Fruit fly (Drosophila melanogaster) Kc167 (cell line): ENCODE results near the gene PSMG1.

Experiments
- Myc ChIP-seq: fragments of >200 bp; optimal IDR thresholded peaks from 2 replicates; lab custom pipeline; 2017; ENCODE audit warnings: missing external identifiers
- Sin3A ChIP-seq: fragments of >200 bp; optimal IDR thresholded peaks from 2 replicates; lab custom pipeline; 2018; ENCODE audit warnings: missing external identifiers
- h ChIP-seq: fragments of >200 bp; optimal IDR thresholded peaks from 3 replicates; lab custom pipeline; 2018; ENCODE audit warnings: missing external identifiers
- insv ChIP-seq: fragments of >200 bp; optimal IDR thresholded peaks from 3 replicates; lab custom pipeline; 2018; ENCODE audit warnings: missing external identifiers
- psq ChIP-seq: fragments of >200 bp; optimal IDR thresholded peaks from 2 replicates; lab custom pipeline; 2017; ENCODE audit warnings: missing external identifiers
- ttk ChIP-seq: sonication (Bioruptor generic); optimal IDR thresholded peaks from 2 replicates; lab custom pipeline; 2017; ENCODE audit warnings: missing external identifiers

The PSMG1 gene

DNA sequence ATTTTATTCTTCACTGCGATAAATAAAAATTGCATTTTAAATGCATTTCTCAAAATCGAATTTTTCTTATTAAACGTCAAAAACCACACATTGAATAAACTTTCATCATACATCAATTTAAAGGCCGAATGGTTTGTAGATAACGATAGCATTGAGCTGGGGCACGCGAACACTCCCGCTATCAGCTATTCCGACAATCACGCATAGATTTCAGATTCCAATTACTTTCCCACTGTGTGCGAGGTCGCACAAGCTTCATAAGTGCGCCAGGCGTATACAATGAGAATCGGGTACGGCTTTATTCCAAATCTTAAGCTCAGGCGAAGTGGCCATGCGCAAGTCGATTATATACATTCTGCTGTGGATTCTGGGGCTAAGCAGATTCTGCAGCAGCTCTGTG is 27.6 kb upstream of the PSMG1 start, which contains the start of gene CG46303:
Gene CG46303 (plus strand): TSS at position 223 of the 400 bp plus-strand sequence.
- TF ChIP-seq psq: no peak
- no peak for TF ChIP-seq Sin3A (lab: Kevin White, UChicago)

DNA sequence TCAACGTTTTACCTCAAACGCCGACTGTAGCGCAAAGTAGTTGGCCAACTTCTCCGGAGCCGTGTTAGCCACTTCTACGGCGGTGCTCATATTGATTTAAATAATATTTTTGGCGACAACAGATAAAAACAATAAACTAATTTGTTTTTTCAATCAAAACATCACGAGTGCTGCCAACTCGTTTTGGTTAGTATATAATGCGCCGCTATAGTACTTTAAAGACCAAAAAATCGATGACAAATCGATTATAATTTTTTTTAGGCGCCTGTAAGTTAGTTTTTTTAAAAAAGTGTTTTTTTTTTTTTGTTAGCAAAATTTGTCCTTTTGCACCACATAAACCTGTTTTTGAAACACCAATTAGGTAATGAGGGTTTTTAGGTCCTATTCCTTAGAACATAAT is 27.1 kb upstream of the PSMG1 start, which contains the start of gene Hpr1:
Gene Hpr1 (minus strand): TSS at position 198 of the 400 bp plus-strand sequence.
- TF ChIP-seq ttk (lab: Kevin White, UChicago): no peak
- TF ChIP-seq insv (lab: Kevin White, UChicago): no peak
- TF ChIP-seq h (lab: Kevin White, UChicago): no peak
- no peak for TF ChIP-seq Myc (lab: Kevin White, UChicago)
- TF ChIP-seq psq: no peak
- TF ChIP-seq Sin3A (lab: Kevin White, UChicago): no peak

DNA sequence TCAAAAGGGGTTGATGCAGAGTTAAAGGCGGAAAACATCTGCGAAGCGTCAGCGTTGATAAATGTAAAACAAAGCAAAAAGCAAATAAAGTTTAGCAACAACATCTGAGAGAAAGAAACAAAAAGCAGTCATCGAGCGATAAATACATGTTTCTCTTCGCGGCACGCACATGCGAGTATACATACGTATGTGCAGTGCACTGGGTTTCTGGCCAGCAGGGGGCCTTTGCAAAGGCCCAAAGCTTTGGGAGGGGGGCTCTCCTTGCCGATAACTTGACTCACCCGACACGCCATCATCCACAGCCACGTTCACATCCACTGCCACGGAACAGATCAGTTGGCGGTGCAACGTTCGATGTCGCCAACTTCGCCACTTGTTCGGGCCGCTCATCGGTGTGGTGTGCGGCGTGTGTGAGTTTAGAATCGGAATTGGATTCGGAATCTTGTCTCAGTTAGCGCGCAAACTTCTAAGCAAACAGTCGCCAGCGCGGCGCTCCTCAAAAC is 19.1 kb upstream of the PSMG1 start, which contains the start of gene CG42675:
Gene CG42675 (plus strand): TSS at position 453 of the 503 bp plus-strand sequence.
- no peak for TF ChIP-seq Myc (lab: Kevin White, UChicago)
- no peak for TF ChIP-seq psq
- no peak for TF ChIP-seq h (lab: Kevin White, UChicago)
- no peak for TF ChIP-seq ttk (lab: Kevin White, UChicago)
- TF ChIP-seq insv (lab: Kevin White, UChicago): no peak
- no peak for TF ChIP-seq Sin3A (lab: Kevin White, UChicago)

DNA sequence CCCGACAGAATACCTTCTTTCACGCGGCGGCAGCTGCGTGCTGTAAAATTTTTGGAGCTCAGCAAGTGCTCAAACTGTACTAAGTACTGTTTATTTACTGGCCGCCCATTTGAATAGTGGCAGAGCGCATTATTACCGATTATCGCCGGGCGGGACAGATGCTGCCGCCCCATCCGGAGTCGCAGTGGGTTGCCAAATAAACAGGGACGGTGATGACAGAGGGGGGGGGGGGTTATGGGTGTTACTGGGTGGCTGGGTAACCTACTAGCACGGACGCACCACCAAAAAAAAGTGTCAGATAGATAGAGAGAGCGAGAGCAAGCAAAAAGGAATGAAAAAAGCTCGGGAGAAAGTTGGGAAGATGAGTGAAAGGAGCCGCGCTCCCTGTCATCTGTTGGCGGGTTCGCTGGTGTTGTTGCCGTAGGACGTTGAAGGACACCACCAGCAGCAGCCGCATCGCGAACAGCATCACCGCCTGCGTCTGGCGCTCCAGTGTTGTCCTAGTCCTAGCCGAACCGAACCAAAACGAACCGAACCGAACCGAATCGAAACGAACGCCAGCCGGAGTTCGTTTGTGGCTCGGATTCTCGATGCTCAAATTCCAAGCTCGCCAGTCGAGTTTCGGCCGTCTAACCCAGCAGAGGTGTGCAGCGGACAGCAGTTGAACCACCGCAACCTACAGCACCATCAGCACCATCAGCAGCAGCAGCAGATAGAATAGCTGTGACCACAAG is 7.8 kb upstream of the PSMG1 start, which contains the start of gene CG11000:
Gene CG11000 (plus strand): TSS at position 626 of the 734 bp plus-strand sequence.
- TF ChIP-seq psq (no peak), h (lab: Kevin White, UChicago) (no peak), Sin3A (lab: Kevin White, UChicago) (no peak), Myc (lab: Kevin White, UChicago) (no peak), ttk (lab: Kevin White, UChicago) (no peak), insv (lab: Kevin White, UChicago) (no peak)

DNA sequence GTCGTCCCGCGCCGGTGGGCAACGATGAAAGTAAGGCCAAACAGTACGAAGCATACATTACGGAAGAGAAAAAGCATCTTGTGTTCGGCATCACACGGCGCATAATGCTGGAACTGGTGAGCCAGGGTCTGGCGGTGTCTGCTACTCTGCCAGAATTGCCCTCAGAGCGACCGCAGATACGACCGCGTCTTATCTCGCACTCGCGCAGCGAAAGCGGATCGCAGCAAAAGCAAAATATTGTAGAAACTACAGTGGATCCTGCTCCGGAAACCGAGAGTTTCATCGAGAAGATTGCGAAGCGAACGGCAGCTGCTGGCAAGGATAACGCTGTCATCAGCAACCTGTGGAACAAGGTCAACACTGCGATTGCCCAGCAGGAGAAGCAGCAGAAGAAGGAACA is 3.6 kb upstream of the PSMG1 start:
- TF ChIP-seq h (lab: Kevin White, UChicago) (no peak), Myc (lab: Kevin White, UChicago) (no peak), Sin3A (lab: Kevin White, UChicago) (no peak), ttk (lab: Kevin White, UChicago) (no peak), insv (lab: Kevin White, UChicago) (no peak), psq (no peak)

DNA sequence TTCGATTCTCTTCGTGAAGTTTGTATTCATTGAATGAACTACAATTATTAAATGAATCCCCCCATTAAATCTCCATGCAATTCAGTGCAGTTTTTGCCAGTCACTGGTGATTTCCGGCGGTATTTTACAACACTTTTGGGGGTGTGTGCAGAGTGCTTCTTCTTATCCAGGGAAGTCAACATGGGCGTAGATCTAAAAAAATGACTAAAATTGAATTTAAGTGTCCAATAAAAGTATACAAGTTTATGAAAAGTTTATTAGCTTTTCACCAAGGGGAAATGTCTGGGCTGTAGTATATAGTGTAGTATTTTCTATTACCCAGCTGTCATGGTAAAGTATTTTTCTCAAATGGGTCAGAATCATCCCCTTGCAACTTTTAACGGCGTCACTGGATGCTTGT is 2.6 kb downstream of the PSMG1 start, which contains the start of gene Hpf1:
Gene Hpf1 (plus strand): TSS at position 383 of the 400 bp plus-strand sequence.
- TF ChIP-seq psq (no peak), h (lab: Kevin White, UChicago) (no peak), ttk (lab: Kevin White, UChicago) (no peak), Myc (lab: Kevin White, UChicago) (no peak), Sin3A (lab: Kevin White, UChicago) (no peak), insv (lab: Kevin White, UChicago) (no peak)

DNA sequence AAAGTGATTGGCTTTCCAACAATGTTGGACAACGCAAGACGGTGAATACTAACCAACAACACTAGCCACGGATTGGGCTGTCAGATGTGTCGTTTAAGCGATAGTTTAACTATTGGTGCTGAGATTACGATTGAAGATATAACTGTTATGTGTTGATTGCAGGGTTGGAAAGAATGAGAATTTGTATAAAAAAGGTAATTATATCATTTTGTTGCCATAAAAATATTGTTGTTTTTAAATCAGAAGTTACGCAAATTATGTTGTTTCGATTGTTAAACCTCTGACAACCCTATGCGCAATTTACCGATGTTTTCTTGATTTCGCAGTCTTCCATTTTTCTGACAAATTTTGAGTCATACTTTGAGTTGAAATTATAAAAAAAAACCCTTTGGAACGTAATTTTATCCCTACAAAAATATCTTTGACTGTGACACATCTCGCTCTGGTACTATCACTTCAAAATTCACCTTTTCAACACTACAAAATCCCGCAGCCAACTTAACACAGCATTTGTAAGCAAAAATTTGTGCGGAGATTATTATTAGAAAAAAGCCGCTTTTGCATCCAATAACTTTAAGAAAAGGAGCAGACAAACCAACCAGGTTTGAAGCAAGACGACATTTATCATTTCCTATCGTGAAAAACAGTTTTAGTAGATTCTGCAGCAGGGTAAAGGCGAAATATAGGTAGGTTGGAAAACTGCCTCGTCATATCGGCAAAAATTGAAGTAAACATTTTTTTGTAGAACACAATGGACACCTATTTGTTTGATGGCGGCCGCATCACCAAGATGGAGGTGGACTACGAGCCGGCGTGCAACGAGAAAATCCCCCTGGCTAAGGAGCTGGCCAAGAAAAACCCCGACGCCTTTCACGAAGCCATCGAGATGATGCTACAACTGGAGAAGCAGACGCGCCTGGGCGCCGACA is 4.8 kb downstream of the PSMG1 start, which contains the start of the genes Hat1 and Rpn5:
Gene Hat1 (minus strand): TSS at position 360 of the 929 bp plus-strand sequence.
Gene Rpn5 (plus strand): TSS at position 469 of the 929 bp plus-strand sequence.
- TF ChIP-seq h (lab: Kevin White, UChicago): no peak
- no peak for TF ChIP-seq Sin3A (lab: Kevin White, UChicago)
- no peak for TF ChIP-seq insv (lab: Kevin White, UChicago)
- TF ChIP-seq ttk (lab: Kevin White, UChicago): no peak
- no peak for TF ChIP-seq Myc (lab: Kevin White, UChicago)
- TF ChIP-seq psq: no peak

DNA sequence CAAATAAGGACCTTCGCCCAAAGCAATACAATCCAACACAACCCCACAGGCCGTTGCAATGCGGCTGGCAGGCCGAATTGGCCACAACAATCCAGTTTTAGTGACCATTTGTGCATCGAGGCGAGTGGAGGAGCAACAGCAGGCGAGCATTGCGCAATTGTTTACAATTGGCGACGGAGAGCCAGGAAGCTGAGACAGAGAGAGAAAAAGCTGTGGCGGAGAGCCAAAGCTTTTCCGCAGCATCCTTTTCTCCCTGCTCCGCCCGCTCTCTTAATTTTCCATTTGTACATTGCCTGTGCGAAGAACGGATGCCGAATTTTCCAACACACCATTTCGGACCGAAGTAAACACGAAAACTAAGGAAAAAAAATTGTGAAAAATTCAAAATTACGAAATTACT is 12.7 kb downstream of the PSMG1 start, which contains the start of gene kat-60L1:
Gene kat-60L1 (plus strand): TSS at position 301 of the 400 bp plus-strand sequence.
- TF ChIP-seq ttk (lab: Kevin White, UChicago) (no peak), h (lab: Kevin White, UChicago) (no peak), psq (no peak), insv (lab: Kevin White, UChicago) (no peak), Myc (lab: Kevin White, UChicago) (no peak), Sin3A (lab: Kevin White, UChicago) (no peak)

DNA sequence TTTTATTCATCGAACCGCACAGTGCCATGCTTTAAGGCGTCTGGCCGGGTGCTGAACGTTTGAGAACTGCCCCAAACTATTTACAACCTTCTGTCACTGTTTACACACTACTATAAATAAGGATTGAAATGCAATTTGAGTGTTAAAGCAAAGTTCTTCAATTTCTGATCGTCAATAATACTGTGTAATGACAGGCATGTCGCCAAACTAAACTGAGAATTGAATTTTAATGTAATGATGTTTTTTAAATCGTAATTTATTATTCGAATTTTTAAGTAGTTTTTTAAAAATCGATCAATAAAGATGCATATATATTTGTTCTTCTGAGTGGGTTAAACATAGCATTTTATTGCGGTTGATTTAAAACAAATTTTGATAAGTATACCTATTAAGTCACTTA is 13.1 kb downstream of the PSMG1 start, which contains the start of gene CG2082:
Gene CG2082 (minus strand): TSS at position 101 of the 400 bp plus-strand sequence.
- TF ChIP-seq Myc (lab: Kevin White, UChicago) (no peak), ttk (lab: Kevin White, UChicago) (no peak), psq (no peak), Sin3A (lab: Kevin White, UChicago) (no peak), h (lab: Kevin White, UChicago) (no peak), insv (lab: Kevin White, UChicago) (no peak)

DNA sequence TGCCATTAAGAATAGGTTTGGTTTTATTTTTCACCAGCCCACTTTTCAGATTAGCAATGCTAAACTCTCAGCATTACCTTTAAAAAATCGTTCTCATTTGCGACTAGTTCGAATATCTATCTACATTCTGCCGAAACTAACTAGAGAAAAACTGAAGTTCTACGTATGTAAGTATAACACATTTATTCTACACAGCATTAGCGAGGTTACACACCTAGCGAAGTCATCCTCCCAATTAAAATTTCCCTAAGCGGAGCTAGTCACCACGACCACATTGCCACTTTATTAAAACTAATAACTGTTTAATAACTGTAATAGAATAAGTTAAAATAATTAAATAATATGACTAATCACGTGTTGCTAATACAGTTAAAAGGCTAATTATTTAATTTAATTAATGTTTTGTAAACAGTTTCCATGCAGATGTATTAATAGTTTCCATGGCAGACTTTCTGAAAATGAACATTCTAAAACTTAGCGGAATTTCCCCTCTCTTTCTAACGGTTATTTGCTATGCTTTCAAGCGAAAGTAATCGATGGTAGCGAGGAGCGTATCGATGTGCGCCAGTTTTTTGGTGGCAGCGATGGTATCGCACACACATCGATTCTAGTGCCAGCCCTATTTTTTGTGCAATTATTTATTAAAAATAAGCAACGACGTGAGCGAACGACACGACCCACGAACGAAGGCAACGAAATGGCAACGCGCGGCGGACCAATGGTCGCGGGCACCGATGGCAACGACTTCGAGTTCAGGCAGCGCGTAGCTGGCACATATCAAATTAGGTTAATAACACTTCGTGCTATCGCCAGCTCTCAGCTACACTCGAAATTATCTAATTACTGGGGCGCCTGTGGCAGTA is 15.2 kb downstream of the PSMG1 start, which contains the start of gene jagn:
Gene jagn (plus strand): TSS at position 585 of the 863 bp plus-strand sequence.
- no peak for TF ChIP-seq Myc (lab: Kevin White, UChicago)
- TF ChIP-seq psq: no peak
- TF ChIP-seq ttk (lab: Kevin White, UChicago): no peak
- TF ChIP-seq h (lab: Kevin White, UChicago): no peak
- TF ChIP-seq insv (lab: Kevin White, UChicago): no peak
- no peak for TF ChIP-seq Sin3A (lab: Kevin White, UChicago)
